Worm (Caenorhabditis elegans): Measurements from ENCODE around the gene F44G4.7.
A peak's percentile ranks its signal among the peaks of the same experiment; 100 is the strongest.

The F44G4.7 gene

DNA sequence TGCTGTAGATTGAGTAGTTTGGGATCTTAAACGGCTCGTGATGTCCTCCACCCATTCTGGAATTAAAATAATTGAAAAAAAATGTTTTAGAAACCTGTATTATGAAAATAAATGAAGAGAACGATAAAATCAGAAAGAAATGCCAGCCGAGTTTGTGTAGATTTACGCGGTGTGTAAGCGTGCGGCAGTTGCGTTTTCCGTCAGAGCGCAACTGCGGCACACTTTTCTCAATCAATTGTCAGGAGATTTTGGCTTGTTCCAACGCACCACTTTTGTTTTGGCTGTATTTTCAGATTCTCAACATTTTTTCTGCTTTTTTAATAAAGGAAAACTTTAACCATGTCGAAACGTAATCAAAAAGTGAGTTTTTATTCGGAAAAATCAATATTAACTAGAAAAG lies 40.1 kb downstream of the F44G4.7 start, which contains the start of the genes ndub-3 and C18E9.2 (continued):
- TF ChIP-seq ceh-8 (GFP tag; optimal IDR thresholded peaks at IDR 0.05) (no peak), nhr-71 (tag; optimal IDR thresholded peaks at IDR 0.05) (peak; percentile 33), egl-13 (tag; optimal IDR thresholded peaks at IDR 0.05) (no peak), fkh-4 (tag; optimal IDR thresholded peaks at IDR 0.05; ENCODE audit: borderline replicate concordance) (no peak), grh-1 (GFP tag; IDR thresholded peaks at IDR 0.05) (no peak), hpl-2 (GFP tag; optimal IDR thresholded peaks at IDR 0.05) (no peak), nhr-12 (tag; optimal IDR thresholded peaks at IDR 0.05) (no peak), unc-30 (tag; optimal IDR thresholded peaks at IDR 0.05) (no peak), sptf-1 (tag; optimal IDR thresholded peaks at IDR 0.05) (no peak), snpc-4 (tag; optimal IDR thresholded peaks at IDR 0.05) (no peak), blmp-1 (tag; optimal IDR thresholded peaks at IDR 0.05) (no peak), sox-4 (tag; optimal IDR thresholded peaks at IDR 0.05) (no peak), nhr-84 (tag; optimal IDR thresholded peaks at IDR 0.05) (no peak), F16B12.6 (tag; optimal IDR thresholded peaks at IDR 0.05) (no peak), ceh-88 (GFP tag; IDR thresholded peaks at IDR 0.05) (no peak), lin-39 (tag; optimal IDR thresholded peaks at IDR 0.05) (no peak), hlh-17 (GFP tag; optimal IDR thresholded peaks at IDR 0.05; ENCODE audit: borderline replicate concordance) (no peak), fkh-10 (GFP tag; optimal IDR thresholded peaks at IDR 0.05) (no peak), pag-3 (tag; optimal IDR thresholded peaks at IDR 0.05; ENCODE audit: borderline replicate concordance, insufficient read depth) (no peak), nhr-85 (tag) (no peak), mep-1 (tag; optimal IDR thresholded peaks at IDR 0.05) (no peak)

DNA sequence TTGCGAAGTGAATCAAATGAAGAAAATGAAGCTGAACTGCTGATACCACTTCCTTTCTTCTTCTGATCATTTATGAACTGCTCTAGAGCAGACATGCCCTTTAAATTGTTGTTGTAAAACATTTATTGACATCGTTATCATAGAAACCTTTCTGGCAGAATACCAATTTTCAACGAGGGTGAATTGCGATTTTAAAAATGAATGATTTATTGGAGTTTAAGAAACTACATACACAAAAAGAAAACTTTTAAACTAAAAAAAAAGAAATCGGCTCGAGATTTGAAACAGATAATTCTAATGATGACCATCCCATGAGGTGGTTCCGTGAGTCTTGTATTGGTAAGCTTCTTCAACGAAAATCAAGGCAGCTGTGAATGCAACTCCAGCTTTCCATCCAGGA lies 40.9 kb downstream of the F44G4.7 start, which contains the start of gene sftd-3:
Gene sftd-3 (minus strand): TSS at position 101 of the 400 bp plus-strand sequence.
- TF ChIP-seq unc-62 (GFP tag; optimal IDR thresholded peaks at IDR 0.05), result no peak
- TF ChIP-seq ets-5 (GFP tag; IDR thresholded peaks at IDR 0.05), result no peak

DNA sequence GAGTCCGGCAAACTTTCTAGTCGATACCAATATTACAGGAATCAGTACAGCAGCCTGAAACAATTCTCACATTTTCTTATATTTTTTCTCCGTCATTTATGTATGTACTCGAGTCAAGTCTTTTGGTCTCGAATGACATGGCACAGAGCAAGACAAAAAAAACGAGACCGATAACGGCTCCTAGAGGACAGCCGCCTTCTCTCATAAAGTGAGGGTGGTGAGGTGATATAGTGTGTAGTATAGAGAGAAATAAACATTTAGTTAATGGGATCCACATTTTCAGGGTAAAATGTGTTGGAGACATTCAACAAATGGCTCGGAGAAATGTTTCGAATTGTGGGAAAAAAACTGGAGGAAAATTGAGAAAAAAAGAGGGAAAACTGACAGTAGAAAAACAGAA lies 42.8 kb downstream of the F44G4.7 start:
- no peak for TF ChIP-seq C16A3.4 (tag; optimal IDR thresholded peaks at IDR 0.05)
- peak; percentile 46 for TF ChIP-seq snu-23 (GFP tag; optimal IDR thresholded peaks at IDR 0.05)
- TF ChIP-seq elt-3 (tag; optimal IDR thresholded peaks at IDR 0.05), result no peak
- TF ChIP-seq lin-15B (tag; optimal IDR thresholded peaks at IDR 0.05), result no peak
- TF ChIP-seq rnt-1 (tag; optimal IDR thresholded peaks at IDR 0.05), result peak; percentile 71
- no peak for TF ChIP-seq lin-13 (GFP tag; optimal IDR thresholded peaks at IDR 0.05)
- TF ChIP-seq aly-2 (tag; optimal IDR thresholded peaks at IDR 0.05), result peak; percentile 53
- TF ChIP-seq swsn-7 (tag; optimal IDR thresholded peaks at IDR 0.05), result peak; percentile 21
- TF ChIP-seq ceh-8 (GFP tag; optimal IDR thresholded peaks at IDR 0.05), result no peak
- no peak for TF ChIP-seq vab-15 (tag; optimal IDR thresholded peaks at IDR 0.05)
- no peak for TF ChIP-seq mdl-1 (tag; optimal IDR thresholded peaks at IDR 0.05)
- TF ChIP-seq egl-13 (tag; optimal IDR thresholded peaks at IDR 0.05), result no peak
- peak; percentile 23 for TF ChIP-seq nhr-47 (tag; optimal IDR thresholded peaks at IDR 0.05)
- no peak for TF ChIP-seq nhr-237 (tag; optimal IDR thresholded peaks at IDR 0.05)
- TF ChIP-seq sox-4 (tag; optimal IDR thresholded peaks at IDR 0.05), result no peak
- no peak for TF ChIP-seq hlh-4 (tag; optimal IDR thresholded peaks at IDR 0.05)
- no peak for TF ChIP-seq tbx-2 (tag; optimal IDR thresholded peaks at IDR 0.05)
- no peak for TF ChIP-seq ztf-11 (tag; optimal IDR thresholded peaks at IDR 0.05)
- TF ChIP-seq mef-2 (tag; optimal IDR thresholded peaks at IDR 0.05), result no peak
- peak; percentile 45 for TF ChIP-seq lin-39 (tag; optimal IDR thresholded peaks at IDR 0.05)
- no peak for TF ChIP-seq ceh-88 (GFP tag; IDR thresholded peaks at IDR 0.05)
- TF ChIP-seq irx-1 (tag; optimal IDR thresholded peaks at IDR 0.05), result no peak
- TF ChIP-seq mep-1 (tag; optimal IDR thresholded peaks at IDR 0.05), result peak; percentile 22
- TF ChIP-seq lir-3 (tag; optimal IDR thresholded peaks at IDR 0.05; ENCODE audit: poor library complexity), result no peak
- no peak for TF ChIP-seq nhr-77 (tag; optimal IDR thresholded peaks at IDR 0.05)
- peak in 1 of 3 experiments; percentile 1 for TF ChIP-seq dpl-1 (GFP tag; optimal IDR thresholded peaks at IDR 0.05)
- TF ChIP-seq unc-130 (tag; optimal IDR thresholded peaks at IDR 0.05), result peak; percentile 29
- no peak for TF ChIP-seq nhr-11 (tag; optimal IDR thresholded peaks at IDR 0.05)
- TF ChIP-seq dsc-1 (tag; optimal IDR thresholded peaks at IDR 0.05), result peak; percentile 84
- TF ChIP-seq zip-4 (GFP tag; optimal IDR thresholded peaks at IDR 0.05), result no peak
- no peak for TF ChIP-seq ama-1 (optimal IDR thresholded peaks at IDR 0.05)
- no peak for TF ChIP-seq ceh-90 (tag; optimal IDR thresholded peaks at IDR 0.05)
- no peak for TF ChIP-seq nhr-12 (tag; optimal IDR thresholded peaks at IDR 0.05)
- TF ChIP-seq xbp-1 (tag; optimal IDR thresholded peaks at IDR 0.05), result no peak
- peak; percentile 54 for TF ChIP-seq nhr-19 (GFP tag; conservative IDR thresholded peaks at IDR 0.05)

All from whole organism, L1 larva.